Worm (Caenorhabditis elegans) whole organism, L2 larva: ENCODE results near the gene T28A11.4.

Experiments
- R02D3.7 ChIP-seq: fragments of 150-350 bp; optimal IDR thresholded peaks from 2 replicates; lab custom pipeline; 2014; ENCODE audit warnings: missing biosample characterization, missing genetic modification characterization
- ZK546.5 ChIP-seq: sonication (generic microtip); optimal IDR thresholded peaks from 2 replicates; lab custom pipeline; 2017; ENCODE audit warnings: missing biosample characterization, missing genetic modification characterization
- ama-1 ChIP-seq: fragments of 150-350 bp; optimal IDR thresholded peaks from 2 replicates; lab custom pipeline; 2018; ENCODE audit warnings: inconsistent platforms
- ceh-82 ChIP-seq: fragments of 150-350 bp; optimal IDR thresholded peaks from 2 replicates; lab custom pipeline; 2014; ENCODE audit warnings: missing biosample characterization, missing genetic modification characterization
- elt-1 ChIP-seq: fragments of 150-350 bp; optimal IDR thresholded peaks from 2 replicates; lab custom pipeline; 2014; ENCODE audit warnings: missing biosample characterization, missing genetic modification characterization
- fos-1 ChIP-seq: fragments of 150-350 bp; optimal IDR thresholded peaks from 2 replicates; lab custom pipeline; 2014; ENCODE audit warnings: missing biosample characterization, missing genetic modification characterization
- lin-11 ChIP-seq: fragments of 150-350 bp; sonication (generic microtip); optimal IDR thresholded peaks from 2 replicates; lab custom pipeline; 2014; ENCODE audit warnings: missing biosample characterization, missing genetic modification characterization, inconsistent platforms, mixed read lengths
- lin-39 ChIP-seq: fragments of 150-350 bp; optimal IDR thresholded peaks from 2 replicates; lab custom pipeline; 2014; ENCODE audit warnings: missing biosample characterization, missing genetic modification reagents, missing genetic modification characterization
- nhr-11 ChIP-seq: fragments of 150-350 bp; optimal IDR thresholded peaks from 2 replicates; lab custom pipeline; 2014; ENCODE audit warnings: missing biosample characterization, missing genetic modification characterization
- nhr-77 ChIP-seq: fragments of 150-350 bp; optimal IDR thresholded peaks from 2 replicates; lab custom pipeline; 2014; ENCODE audit warnings: missing biosample characterization, missing genetic modification characterization
- peb-1 ChIP-seq: fragments of 150-350 bp; optimal IDR thresholded peaks from 2 replicates; lab custom pipeline; 2014; ENCODE audit warnings: missing biosample characterization, missing genetic modification characterization
- sma-9 ChIP-seq, 2 experiments: fragments of 150-350 bp in 1 of 2; sonication (generic microtip) in 1 of 2; optimal IDR thresholded peaks; 2 replicates each; lab custom pipeline; 2014 to 2016; ENCODE audit warnings: missing genetic modification characterization in 2 of 2, mild to moderate bottlenecking in 1 of 2, missing biosample characterization in 1 of 2, missing compliant biosample characterization in 1 of 2, missing genetic modification reagents in 1 of 2, moderate library complexity in 1 of 2

- TF ChIP-seq nhr-11 (no peak), lin-11 (no peak), peb-1 (no peak), sma-9 (GFP tag; optimal IDR thresholded peaks at IDR 0.05; lab: Kevin White, UChicago) (no peak), sma-9 (tag; optimal IDR thresholded peaks at IDR 0.05; lab: Kevin White, UChicago) (no peak), fos-1 (no peak), lin-39 (tag; lab: Kevin White, UChicago) (no peak), elt-1 (tag; lab: Kevin White, UChicago) (no peak), ama-1 (lab: Kevin White, UChicago) (no peak), ceh-82 (tag; lab: Kevin White, UChicago) (no peak), R02D3.7 (tag; lab: Kevin White, UChicago) (no peak), nhr-77 (tag; lab: Kevin White, UChicago) (no peak), ZK546.5 (tag; lab: Kevin White, UChicago) (no peak)
Observed at ce11 chrV:3266189-3266588, 7.7 kb upstream of the T28A11.4 start, which contains the start of gene T28A11.17.
